Fruit fly (Drosophila melanogaster) whole organism, embryonic: ENCODE data around the gene beta4GalT7.

Experiments
- BtbVII ChIP-seq: fragments of 200-800 bp; sonication (Bioruptor generic); optimal IDR thresholded peaks from 3 replicates; lab custom pipeline; 2017; ENCODE audit warnings: missing biosample characterization, mild to moderate bottlenecking, missing genetic modification characterization
- CG10209 ChIP-seq: fragments of 200-800 bp; sonication (Bioruptor generic); optimal IDR thresholded peaks from 3 replicates; lab custom pipeline; 2017; ENCODE audit warnings: missing biosample characterization, mild to moderate bottlenecking, missing genetic modification characterization, missing genetic modification reagents
- CG10959 ChIP-seq: fragments of 200-800 bp; sonication (Bioruptor generic); IDR thresholded peaks from 2 replicates; pipeline ENCODE4 v1.3.6; 2022; ENCODE audit warnings: missing biosample characterization, missing genetic modification characterization
- CG11723 ChIP-seq: fragments of 200-800 bp; sonication (Bioruptor generic); optimal IDR thresholded peaks from 2 replicates; lab custom pipeline; 2017; ENCODE audit warnings: missing biosample characterization, mild to moderate bottlenecking, missing genetic modification characterization
- CG14050 ChIP-seq: fragments of 200-800 bp; sonication (Bioruptor generic); IDR thresholded peaks from 3 replicates; pipeline ENCODE4 v1.3.6; 2022; ENCODE audit warnings: missing biosample characterization, missing genetic modification characterization
- CG14441 ChIP-seq: fragments of 200-800 bp; sonication (Bioruptor generic); IDR thresholded peaks from 2 replicates; pipeline ENCODE4 v1.3.6; 2022; ENCODE audit warnings: missing biosample characterization, missing genetic modification characterization
- CG15696 ChIP-seq: fragments of 200-800 bp; sonication (Bioruptor generic); optimal IDR thresholded peaks from 2 replicates; lab custom pipeline; 2019; ENCODE audit warnings: missing biosample characterization, mild to moderate bottlenecking, missing genetic modification characterization, moderate library complexity
- CG16863 ChIP-seq: fragments of 200-800 bp; sonication (Bioruptor generic); optimal IDR thresholded peaks from 3 replicates; lab custom pipeline; 2016; ENCODE audit warnings: missing biosample characterization, missing genetic modification characterization
- CG17328 ChIP-seq: fragments of 200-800 bp; sonication (Bioruptor generic); IDR thresholded peaks from 2 replicates; pipeline ENCODE4 v1.3.6; 2022; ENCODE audit warnings: missing biosample characterization, missing genetic modification characterization
- CG17359 ChIP-seq: fragments of 200-800 bp; sonication (Bioruptor generic); optimal IDR thresholded peaks from 3 replicates; lab custom pipeline; 2018; ENCODE audit warnings: missing biosample characterization, mild to moderate bottlenecking, missing genetic modification characterization, moderate library complexity
- CG3065 ChIP-seq: fragments of 200-800 bp; sonication (Bioruptor generic); optimal IDR thresholded peaks from 2 replicates; lab custom pipeline; 2016; ENCODE audit warnings: missing biosample characterization, missing genetic modification characterization
- CG31365 ChIP-seq: fragments of 200-800 bp; sonication (Bioruptor generic); optimal IDR thresholded peaks from 2 replicates; lab custom pipeline; 2018; ENCODE audit warnings: missing biosample characterization, mild to moderate bottlenecking, missing genetic modification characterization
- CG33557 ChIP-seq: fragments of 200-800 bp; sonication (Bioruptor generic); optimal IDR thresholded peaks from 2 replicates; lab custom pipeline; 2019; ENCODE audit warnings: missing biosample characterization, mild to moderate bottlenecking, missing genetic modification characterization, moderate library complexity
- CG3407 ChIP-seq: fragments of 200-800 bp; sonication (Bioruptor generic); optimal IDR thresholded peaks from 2 replicates; lab custom pipeline; 2018; ENCODE audit warnings: missing biosample characterization, mild to moderate bottlenecking, missing genetic modification characterization
- CG34422 ChIP-seq: fragments of 200-800 bp; sonication (Bioruptor generic); IDR thresholded peaks from 3 replicates; pipeline ENCODE4 v1.3.6; 2022; ENCODE audit warnings: missing biosample characterization, missing genetic modification characterization
- CG4707 ChIP-seq: fragments of 200-800 bp; sonication (Bioruptor generic); optimal IDR thresholded peaks from 2 replicates; lab custom pipeline; 2018; ENCODE audit warnings: missing biosample characterization, mild to moderate bottlenecking, missing genetic modification characterization, moderate library complexity
- CG6791 ChIP-seq: fragments of 200-800 bp; sonication (Bioruptor generic); IDR thresholded peaks from 3 replicates; pipeline ENCODE4 v1.3.6; 2022; ENCODE audit warnings: missing biosample characterization, missing genetic modification characterization; ENCODE audit not compliant: partially characterized antibody
- CG9876 ChIP-seq: fragments of 200-800 bp; sonication (Bioruptor generic); optimal IDR thresholded peaks from 2 replicates; lab custom pipeline; 2016; ENCODE audit warnings: missing biosample characterization, missing genetic modification characterization
- CoRest ChIP-seq: fragments of 200-800 bp; sonication (Bioruptor generic); optimal IDR thresholded peaks from 3 replicates; lab custom pipeline; 2018; ENCODE audit warnings: missing biosample characterization, mild to moderate bottlenecking, missing genetic modification characterization, moderate library complexity
- Doc3 ChIP-seq: fragments of 200-800 bp; sonication (Bioruptor generic); IDR thresholded peaks from 3 replicates; pipeline ENCODE4 v1.3.6; 2022; ENCODE audit warnings: missing biosample characterization, missing genetic modification characterization; ENCODE audit not compliant: partially characterized antibody
- HLH54F ChIP-seq: fragments of 200-800 bp; sonication (Bioruptor generic); optimal IDR thresholded peaks from 3 replicates; lab custom pipeline; 2016; ENCODE audit warnings: missing biosample characterization, missing genetic modification characterization
- Mad ChIP-seq: fragments of 200-800 bp; sonication (Bioruptor generic); optimal IDR thresholded peaks from 2 replicates; lab custom pipeline; 2016; ENCODE audit warnings: missing biosample characterization, missing genetic modification characterization
- PHDP ChIP-seq: fragments of 200-800 bp; sonication (Bioruptor generic); optimal IDR thresholded peaks from 3 replicates; lab custom pipeline; 2018; ENCODE audit warnings: missing biosample characterization, mild to moderate bottlenecking, missing genetic modification characterization, moderate library complexity
- Scr ChIP-seq: fragments of 200-800 bp; sonication (Bioruptor generic); IDR thresholded peaks from 2 replicates; pipeline ENCODE4 v1.3.6; 2022; ENCODE audit warnings: missing biosample characterization, missing genetic modification characterization; ENCODE audit not compliant: partially characterized antibody
- Sox100B ChIP-seq: fragments of 200-800 bp; sonication (Bioruptor generic); optimal IDR thresholded peaks from 3 replicates; lab custom pipeline; 2018; ENCODE audit warnings: missing biosample characterization, mild to moderate bottlenecking, missing genetic modification characterization
- Ssrp ChIP-seq: fragments of 200-800 bp; sonication (Bioruptor generic); optimal IDR thresholded peaks from 2 replicates; lab custom pipeline; 2018; ENCODE audit warnings: missing biosample characterization, mild to moderate bottlenecking, missing genetic modification characterization, moderate library complexity
- bowl ChIP-seq: fragments of 200-800 bp; sonication (Bioruptor generic); IDR thresholded peaks from 2 replicates; pipeline ENCODE4 v1.3.6; 2022; ENCODE audit warnings: missing biosample characterization, missing genetic modification characterization
- cad ChIP-seq: fragments of >200 bp; optimal IDR thresholded peaks from 2 replicates; lab custom pipeline; 2017; ENCODE audit warnings: missing biosample characterization, missing genetic modification characterization
- ci ChIP-seq: fragments of 200-800 bp; sonication (Bioruptor generic); IDR thresholded peaks from 3 replicates; pipeline ENCODE4 v1.3.6; 2022; ENCODE audit warnings: missing biosample characterization, missing genetic modification characterization
- da ChIP-seq: fragments of 200-800 bp; sonication (Bioruptor generic); optimal IDR thresholded peaks from 2 replicates; lab custom pipeline; 2016; ENCODE audit warnings: missing biosample characterization, missing genetic modification characterization
- danr ChIP-seq: fragments of 200-800 bp; sonication (Bioruptor generic); IDR thresholded peaks from 2 replicates; pipeline ENCODE4 v1.3.6; 2022; ENCODE audit warnings: missing biosample characterization, missing genetic modification characterization
- ewg ChIP-seq: fragments of 200-800 bp; sonication (Bioruptor generic); optimal IDR thresholded peaks from 3 replicates; lab custom pipeline; 2017; ENCODE audit warnings: mild to moderate bottlenecking, missing biosample characterization, missing genetic modification reagents, missing genetic modification characterization
- fd102C ChIP-seq: fragments of 200-800 bp; sonication (Bioruptor generic); optimal IDR thresholded peaks from 2 replicates; lab custom pipeline; 2018; ENCODE audit warnings: missing biosample characterization, mild to moderate bottlenecking, missing genetic modification characterization, moderate library complexity
- ftz-f1 ChIP-seq: fragments of 200-800 bp; sonication (Bioruptor generic); optimal IDR thresholded peaks from 2 replicates; lab custom pipeline; 2016; ENCODE audit warnings: missing biosample characterization, missing genetic modification characterization
- gfzf ChIP-seq: fragments of 200-800 bp; sonication (Bioruptor generic); optimal IDR thresholded peaks from 2 replicates; lab custom pipeline; 2016; ENCODE audit warnings: missing biosample characterization, mild to moderate bottlenecking, missing genetic modification characterization, moderate library complexity
- gro ChIP-seq: fragments of 200-800 bp; sonication (Bioruptor generic); optimal IDR thresholded peaks from 2 replicates; lab custom pipeline; 2016; ENCODE audit warnings: missing biosample characterization, missing genetic modification characterization
- jigr1 ChIP-seq: fragments of 200-800 bp; sonication (Bioruptor generic); IDR thresholded peaks from 3 replicates; pipeline ENCODE4 v1.3.6; 2022; ENCODE audit warnings: missing biosample characterization, missing genetic modification characterization
- lab ChIP-seq: fragments of 200-800 bp; sonication (Bioruptor generic); optimal IDR thresholded peaks from 3 replicates; lab custom pipeline; 2017; ENCODE audit warnings: missing biosample characterization, missing genetic modification characterization, mild to moderate bottlenecking, moderate library complexity, missing genetic modification reagents
- mam ChIP-seq: fragments of 200-800 bp; sonication (Bioruptor generic); optimal IDR thresholded peaks from 3 replicates; lab custom pipeline; 2016; ENCODE audit warnings: missing biosample characterization, missing genetic modification characterization
- nerfin-1 ChIP-seq: fragments of 200-800 bp; sonication (Bioruptor generic); optimal IDR thresholded peaks from 3 replicates; lab custom pipeline; 2019; ENCODE audit warnings: missing biosample characterization, mild to moderate bottlenecking, missing genetic modification characterization, moderate library complexity
- odd ChIP-seq: fragments of 200-800 bp; sonication (Bioruptor generic); optimal IDR thresholded peaks from 2 replicates; lab custom pipeline; 2017; ENCODE audit warnings: missing biosample characterization, mild to moderate bottlenecking, missing genetic modification characterization
- peb ChIP-seq: fragments of 200-800 bp; sonication (Bioruptor generic); IDR thresholded peaks from 2 replicates; pipeline ENCODE4 v1.3.6; 2022; ENCODE audit warnings: missing biosample characterization, missing genetic modification characterization
- phol ChIP-seq: fragments of 200-800 bp; sonication (Bioruptor generic); optimal IDR thresholded peaks from 3 replicates; lab custom pipeline; 2018; ENCODE audit warnings: missing biosample characterization, mild to moderate bottlenecking, missing genetic modification characterization, moderate library complexity
- sc ChIP-seq, 3 experiments: fragments of >200 bp in 2 of 3; fragments of 200-800 bp in 1 of 3; sonication (Bioruptor generic) in 1 of 3; optimal IDR thresholded peaks; 2 replicates in 2 of 3; 3 replicates in 1 of 3; lab custom pipeline; 2017; ENCODE audit warnings: mild to moderate bottlenecking in 1 of 3, missing biosample characterization in 1 of 3, missing genetic modification characterization in 1 of 3, missing genetic modification reagents in 1 of 3
- ssp ChIP-seq: fragments of 200-800 bp; sonication (Bioruptor generic); IDR thresholded peaks from 2 replicates; pipeline ENCODE4 v1.3.6; 2022; ENCODE audit warnings: missing biosample characterization, missing genetic modification characterization
- twi ChIP-seq: fragments of 200-800 bp; optimal IDR thresholded peaks from 2 replicates; lab custom pipeline; 2019; ENCODE audit warnings: missing biosample characterization, mild to moderate bottlenecking, missing genetic modification characterization, moderate library complexity
- unc-4 ChIP-seq: fragments of 200-800 bp; sonication (Bioruptor generic); IDR thresholded peaks from 2 replicates; pipeline ENCODE4 v1.3.6; 2022; ENCODE audit warnings: missing biosample characterization, missing genetic modification characterization; ENCODE audit not compliant: partially characterized antibody
- zen ChIP-seq: fragments of 200-800 bp; sonication (Bioruptor generic); optimal IDR thresholded peaks from 3 replicates; lab custom pipeline; 2018; ENCODE audit warnings: missing biosample characterization, mild to moderate bottlenecking, missing genetic modification characterization, moderate library complexity

The beta4GalT7 gene

DNA sequence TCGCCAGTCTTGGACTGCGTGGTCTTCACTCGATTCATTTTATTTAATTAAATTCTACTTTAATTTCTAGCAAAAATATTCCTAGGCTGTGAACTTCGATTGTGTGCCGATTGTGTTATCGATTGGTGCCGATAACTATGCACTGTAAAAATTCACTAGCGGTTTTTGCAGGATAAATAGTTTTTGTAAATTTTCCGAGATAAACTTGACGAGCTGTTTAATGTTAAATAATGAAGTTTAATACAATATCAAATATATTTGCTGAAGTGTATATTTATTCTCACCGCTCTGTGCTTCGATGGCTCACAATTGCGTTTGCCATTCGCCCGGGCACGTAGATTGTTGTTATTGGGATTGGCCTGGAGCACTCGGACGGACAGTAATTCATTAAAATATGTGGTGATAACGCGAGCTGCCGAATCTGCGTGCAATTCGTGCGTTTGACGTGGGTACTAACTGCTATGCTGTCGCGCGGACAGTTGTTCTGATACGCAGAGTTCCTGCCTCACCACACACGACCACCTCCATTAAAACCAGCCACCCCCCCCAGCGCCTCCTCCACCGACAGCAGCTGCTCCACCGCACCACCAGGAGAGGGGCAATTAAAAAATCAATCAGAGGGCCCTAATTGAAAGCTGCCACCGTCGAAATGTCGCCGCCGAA is 2.0 kb downstream of the beta4GalT7 start, which contains the start of the genes EMC6 and Hr96 (continued):
- TF ChIP-seq PHDP (peak; percentile 92), Ssrp (tag; lab: Kevin White, UChicago) (peak; percentile 91), jigr1 (GFP tag; lab: Robert Waterston, UW) (peak; percentile 62; the same call in 2 of the 3 replicates), CG11723 (GFP tag; lab: Kevin White, UChicago) (no peak), CG33557 (peak; percentile 79), ssp (GFP tag; lab: Robert Waterston, UW) (peak; percentile 75), phol (peak; percentile 94), CoRest (peak; percentile 94), Mad (GFP tag; lab: Kevin White, UChicago) (peak; percentile 95), Doc3 (GFP tag; lab: Robert Waterston, UW) (peak; percentile 55; the same call in 1 of the 3 replicates), CG3407 (peak; percentile 70), Scr (GFP tag; lab: Robert Waterston, UW) (peak; percentile 69), fd102C (GFP tag; lab: Kevin White, UChicago) (peak; percentile 63), CG17359 (tag; lab: Kevin White, UChicago) (peak; percentile 93), CG10209 (GFP tag; lab: Kevin White, UChicago) (peak; percentile 90), nerfin-1 (peak; percentile 86), sc (optimal IDR thresholded peaks at IDR 0.05; lab: Kevin White, UChicago) (no peak), sc (GFP tag; optimal IDR thresholded peaks at IDR 0.05; lab: Kevin White, UChicago) (peak; percentile 77), CG14050 (GFP tag; lab: Robert Waterston, UW) (peak; percentile 91), mam (peak; percentile 96), peb (GFP tag; lab: Robert Waterston, UW) (peak; percentile 47; the same call in 1 of the 2 replicates), CG17328 (GFP tag; lab: Robert Waterston, UW) (peak; percentile 93), CG16863 (GFP tag; lab: Kevin White, UChicago) (peak; percentile 89), CG31365 (tag; lab: Kevin White, UChicago) (peak; percentile 66), HLH54F (GFP tag; lab: Kevin White, UChicago) (peak; percentile 96), gro (GFP tag; lab: Kevin White, UChicago) (no peak), ci (GFP tag; lab: Robert Waterston, UW) (peak; percentile 95), odd (peak; percentile 79), CG34422 (GFP tag; lab: Robert Waterston, UW) (peak; percentile 89), cad (no peak), CG3065 (GFP tag; lab: Kevin White, UChicago) (peak; percentile 87), da (peak; percentile 60), BtbVII (GFP tag; lab: Kevin White, UChicago) (peak; percentile 83), CG4707 (GFP tag; lab: Kevin White, UChicago) (peak; percentile 72), CG6791 (GFP tag; lab: Robert Waterston, UW) (peak; percentile 70), twi (tag; lab: Kevin White, UChicago) (peak; percentile 84), unc-4 (GFP tag; lab: Robert Waterston, UW) (peak; percentile 65), ftz-f1 (peak; percentile 78), Sox100B (GFP tag; lab: Kevin White, UChicago) (no peak), bowl (GFP tag; lab: Robert Waterston, UW) (peak; percentile 71; the same call in 1 of the 2 replicates), ewg (GFP tag; lab: Kevin White, UChicago) (peak; percentile 89), danr (GFP tag; lab: Robert Waterston, UW) (peak; percentile 86), CG9876 (GFP tag; lab: Kevin White, UChicago) (peak; percentile 82), lab (GFP tag; lab: Kevin White, UChicago) (peak; percentile 96), CG14441 (GFP tag; lab: Robert Waterston, UW) (peak; percentile 93), CG15696 (peak; percentile 92), CG10959 (GFP tag; lab: Robert Waterston, UW) (peak; percentile 87), zen (peak; percentile 94), gfzf (GFP tag; lab: Kevin White, UChicago) (peak; percentile 66)
